Fruit fly (Drosophila melanogaster): ENCODE measurements around the gene CG32590.

- no peak for TF ChIP-seq Dll (optimal IDR thresholded peaks at IDR 0.05)
- no peak for TF ChIP-seq pan (optimal IDR thresholded peaks at IDR 0.05)
- no peak for TF ChIP-seq CG8478 (optimal IDR thresholded peaks at IDR 0.05)
- TF ChIP-seq psq (optimal IDR thresholded peaks at IDR 0.05): no peak
- TF ChIP-seq EcR (GFP tag; optimal IDR thresholded peaks at IDR 0.05): no peak
- TF ChIP-seq usp (GFP tag; optimal IDR thresholded peaks at IDR 0.05): no peak
These were observed 2.5 kb downstream of the CG32590 start, which contains the start of gene CG14410 for dm6 chrX:14836425-14836824.

All from whole organism.